Fruit fly (Drosophila melanogaster) whole organism, pupa: Measurements from ENCODE around the gene CG13720.

ENCODE experiments used
- CG10348 ChIP-seq: fragments of 200-800 bp; sonication (Bioruptor generic); IDR thresholded peaks from 2 replicates; pipeline ENCODE4 v1.3.6; 2022; ENCODE audit warnings: missing biosample characterization, missing genetic modification characterization
- CG12605 ChIP-seq: fragments of 200-800 bp; sonication (Bioruptor generic); IDR thresholded peaks from 2 replicates; pipeline ENCODE4 v1.3.6; 2022; ENCODE audit warnings: missing biosample characterization, missing genetic modification characterization
- CG13204 ChIP-seq: fragments of 200-800 bp; sonication (Bioruptor generic); optimal IDR thresholded peaks from 2 replicates; lab custom pipeline; 2018; ENCODE audit warnings: missing biosample characterization, mild to moderate bottlenecking, missing genetic modification characterization, moderate library complexity
- CG14655 ChIP-seq: fragments of 200-800 bp; sonication (Bioruptor generic); optimal IDR thresholded peaks from 3 replicates; lab custom pipeline; 2017; ENCODE audit warnings: mild to moderate bottlenecking, missing biosample characterization, missing genetic modification reagents, missing genetic modification characterization
- CG15710 ChIP-seq: fragments of 200-800 bp; sonication (Bioruptor generic); optimal IDR thresholded peaks from 2 replicates; lab custom pipeline; 2018; ENCODE audit warnings: missing biosample characterization, mild to moderate bottlenecking, missing genetic modification characterization, moderate library complexity
- CG17806 ChIP-seq: fragments of 200-800 bp; sonication (Bioruptor generic); optimal IDR thresholded peaks from 2 replicates; lab custom pipeline; 2018; ENCODE audit warnings: missing biosample characterization, mild to moderate bottlenecking, missing genetic modification characterization, moderate library complexity
- CG32121 ChIP-seq: fragments of 200-800 bp; sonication (Bioruptor generic); IDR thresholded peaks from 2 replicates; pipeline ENCODE4 v1.3.6; 2022; ENCODE audit warnings: missing biosample characterization, missing genetic modification characterization
- CG34367 ChIP-seq: fragments of 200-800 bp; sonication (Bioruptor generic); optimal IDR thresholded peaks from 2 replicates; lab custom pipeline; 2018; ENCODE audit warnings: missing biosample characterization, mild to moderate bottlenecking, missing genetic modification characterization
- CG4496 ChIP-seq: fragments of 200-800 bp; sonication (Bioruptor generic); IDR thresholded peaks from 3 replicates; pipeline ENCODE4 v1.3.6; 2022; ENCODE audit warnings: missing biosample characterization, missing genetic modification characterization
- CG8159 ChIP-seq: fragments of 200-800 bp; sonication (Bioruptor generic); optimal IDR thresholded peaks from 3 replicates; lab custom pipeline; 2018; ENCODE audit warnings: missing biosample characterization, mild to moderate bottlenecking, missing genetic modification characterization, moderate library complexity
- CG8301 ChIP-seq: fragments of 200-800 bp; sonication (Bioruptor generic); optimal IDR thresholded peaks from 2 replicates; lab custom pipeline; 2018; ENCODE audit warnings: missing biosample characterization, mild to moderate bottlenecking, missing genetic modification characterization
- CG9948 ChIP-seq: fragments of 200-800 bp; sonication (Bioruptor generic); optimal IDR thresholded peaks from 2 replicates; lab custom pipeline; 2018; ENCODE audit warnings: missing biosample characterization, mild to moderate bottlenecking, missing genetic modification characterization, moderate library complexity
- D1 ChIP-seq: fragments of 200-800 bp; sonication (Bioruptor generic); optimal IDR thresholded peaks from 2 replicates; lab custom pipeline; 2018; ENCODE audit warnings: missing biosample characterization, mild to moderate bottlenecking, missing genetic modification characterization, moderate library complexity
- EcR ChIP-seq: fragments of 200-800 bp; sonication (Bioruptor generic); optimal IDR thresholded peaks from 3 replicates; lab custom pipeline; 2019; ENCODE audit warnings: missing biosample characterization, missing genetic modification characterization, mild to moderate bottlenecking, moderate library complexity, missing genetic modification reagents
- Ets98B ChIP-seq: fragments of 200-800 bp; sonication (Bioruptor generic); IDR thresholded peaks from 2 replicates; pipeline ENCODE4 v1.3.6; 2022; ENCODE audit warnings: missing biosample characterization, missing genetic modification characterization
- Pif1A ChIP-seq: fragments of 200-800 bp; sonication (Bioruptor generic); optimal IDR thresholded peaks from 3 replicates; lab custom pipeline; 2016; ENCODE audit warnings: missing biosample characterization, missing genetic modification characterization
- Pif1B ChIP-seq: fragments of 200-800 bp; sonication (Bioruptor generic); optimal IDR thresholded peaks from 3 replicates; lab custom pipeline; 2016; ENCODE audit warnings: missing biosample characterization, missing genetic modification characterization
- Snoo ChIP-seq: fragments of 200-800 bp; sonication (Bioruptor generic); optimal IDR thresholded peaks from 3 replicates; lab custom pipeline; 2017; ENCODE audit warnings: missing biosample characterization, mild to moderate bottlenecking, missing genetic modification characterization, inconsistent platforms
- fd96Ca ChIP-seq: fragments of 200-800 bp; sonication (Bioruptor generic); IDR thresholded peaks from 3 replicates; pipeline ENCODE4 v1.3.6; 2022; ENCODE audit warnings: missing biosample characterization, missing genetic modification characterization
- gl ChIP-seq: fragments of 200-800 bp; sonication (Bioruptor generic); optimal IDR thresholded peaks from 2 replicates; lab custom pipeline; 2018; ENCODE audit warnings: missing biosample characterization, mild to moderate bottlenecking, missing genetic modification characterization
- rn ChIP-seq: fragments of 200-800 bp; sonication (Bioruptor generic); IDR thresholded peaks from 2 replicates; pipeline ENCODE4 v1.3.6; 2022; ENCODE audit warnings: missing biosample characterization, missing genetic modification characterization

The CG13720 gene

dm6 chr3L:4541070-4541469 lies 40.8 kb upstream of the CG13720 start, which contains the start of gene CG32243:
CG32243 (minus strand) TSS chr3L:4541244.
- no peak for TF ChIP-seq Snoo (tag; lab: Kevin White, UChicago)
- TF ChIP-seq Ets98B = no peak
- TF ChIP-seq CG8301 = no peak
- no peak for TF ChIP-seq EcR (GFP tag; lab: Kevin White, UChicago)
- TF ChIP-seq CG4496 (GFP tag; lab: Robert Waterston, UW) = no peak
- TF ChIP-seq gl (tag; lab: Kevin White, UChicago) = no peak
- TF ChIP-seq CG13204 (GFP tag; lab: Kevin White, UChicago) = no peak
- TF ChIP-seq fd96Ca = no peak
- TF ChIP-seq CG14655 (GFP tag; lab: Kevin White, UChicago) = no peak
- TF ChIP-seq CG32121 (GFP tag; lab: Robert Waterston, UW) = no peak
- no peak for TF ChIP-seq CG9948 (tag; lab: Kevin White, UChicago)
- TF ChIP-seq CG12605 (GFP tag; lab: Robert Waterston, UW) = no peak
- TF ChIP-seq D1 (tag; lab: Kevin White, UChicago) = no peak
- no peak for TF ChIP-seq Pif1B (GFP tag; lab: Kevin White, UChicago)
- TF ChIP-seq rn = no peak
- no peak for TF ChIP-seq CG8159
- no peak for TF ChIP-seq CG17806

DNA sequence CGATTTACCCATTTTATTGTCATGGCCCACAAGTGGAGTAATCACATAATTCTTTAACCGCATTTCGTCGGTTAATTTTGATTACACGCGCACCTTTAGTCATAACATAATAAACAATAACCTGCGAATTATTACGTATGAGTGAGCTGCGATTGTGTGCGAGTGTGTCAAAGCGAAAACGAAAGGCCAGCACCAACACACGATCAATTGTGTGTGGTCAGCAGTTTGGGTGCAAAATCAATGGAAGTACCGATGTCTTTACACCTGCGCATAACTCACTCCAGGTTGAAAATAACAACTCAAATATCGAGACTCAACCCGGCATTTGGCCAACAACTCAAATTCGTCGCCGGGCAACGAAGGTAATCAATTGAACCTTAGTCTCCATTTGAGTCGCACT lies 34.2 kb upstream of the CG13720 start:
- no peak for TF ChIP-seq Snoo (tag; lab: Kevin White, UChicago)
- no peak for TF ChIP-seq gl (tag; lab: Kevin White, UChicago)
- no peak for TF ChIP-seq CG15710 (tag; lab: Kevin White, UChicago)
- no peak for TF ChIP-seq rn
- no peak for TF ChIP-seq Pif1A (GFP tag; lab: Kevin White, UChicago)
- TF ChIP-seq Ets98B = no peak
- no peak for TF ChIP-seq CG34367 (tag; lab: Kevin White, UChicago)
- TF ChIP-seq fd96Ca = no peak
- no peak for TF ChIP-seq CG4496 (GFP tag; lab: Robert Waterston, UW)
- TF ChIP-seq CG17806 = no peak
- TF ChIP-seq CG32121 (GFP tag; lab: Robert Waterston, UW) = no peak
- TF ChIP-seq, all 21 proteins: peak for 0

DNA sequence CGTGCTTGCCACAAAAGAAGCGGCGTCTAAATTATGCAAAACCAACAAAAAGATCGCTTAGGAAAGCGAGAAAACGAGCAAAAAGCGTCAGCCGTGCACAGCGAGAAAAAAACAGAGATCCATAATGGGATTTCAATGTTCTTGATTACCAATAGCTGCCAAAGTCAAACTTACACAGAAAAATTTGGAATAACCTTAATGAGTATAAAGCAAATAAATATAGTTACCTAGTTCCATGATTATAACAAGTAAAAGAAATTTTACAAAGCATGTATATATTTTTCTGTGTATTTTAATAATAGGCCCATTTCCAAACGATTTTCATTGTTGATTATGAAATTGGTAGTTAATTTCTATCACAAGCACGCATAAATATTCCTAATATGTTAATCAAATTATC lies 33.6 kb upstream of the CG13720 start:
- no peak for TF ChIP-seq Ets98B
- TF ChIP-seq CG32121 (GFP tag; lab: Robert Waterston, UW) = no peak
- no peak for TF ChIP-seq CG8301
- no peak for TF ChIP-seq CG8159
- no peak for TF ChIP-seq Snoo (tag; lab: Kevin White, UChicago)
- no peak for TF ChIP-seq CG14655 (GFP tag; lab: Kevin White, UChicago)
- no peak for TF ChIP-seq CG34367 (tag; lab: Kevin White, UChicago)
- no peak for TF ChIP-seq CG12605 (GFP tag; lab: Robert Waterston, UW)
- no peak for TF ChIP-seq CG17806
- TF ChIP-seq rn = no peak
- no peak for TF ChIP-seq fd96Ca
- no peak for TF ChIP-seq gl (tag; lab: Kevin White, UChicago)
- no peak for TF ChIP-seq CG15710 (tag; lab: Kevin White, UChicago)
- TF ChIP-seq CG10348 (GFP tag; lab: Robert Waterston, UW) = no peak
- no peak for TF ChIP-seq CG13204 (GFP tag; lab: Kevin White, UChicago)
- TF ChIP-seq EcR (GFP tag; lab: Kevin White, UChicago) = no peak
- TF ChIP-seq D1 (tag; lab: Kevin White, UChicago) = no peak
- no peak for TF ChIP-seq Pif1A (GFP tag; lab: Kevin White, UChicago)
- TF ChIP-seq Pif1B (GFP tag; lab: Kevin White, UChicago) = no peak

DNA sequence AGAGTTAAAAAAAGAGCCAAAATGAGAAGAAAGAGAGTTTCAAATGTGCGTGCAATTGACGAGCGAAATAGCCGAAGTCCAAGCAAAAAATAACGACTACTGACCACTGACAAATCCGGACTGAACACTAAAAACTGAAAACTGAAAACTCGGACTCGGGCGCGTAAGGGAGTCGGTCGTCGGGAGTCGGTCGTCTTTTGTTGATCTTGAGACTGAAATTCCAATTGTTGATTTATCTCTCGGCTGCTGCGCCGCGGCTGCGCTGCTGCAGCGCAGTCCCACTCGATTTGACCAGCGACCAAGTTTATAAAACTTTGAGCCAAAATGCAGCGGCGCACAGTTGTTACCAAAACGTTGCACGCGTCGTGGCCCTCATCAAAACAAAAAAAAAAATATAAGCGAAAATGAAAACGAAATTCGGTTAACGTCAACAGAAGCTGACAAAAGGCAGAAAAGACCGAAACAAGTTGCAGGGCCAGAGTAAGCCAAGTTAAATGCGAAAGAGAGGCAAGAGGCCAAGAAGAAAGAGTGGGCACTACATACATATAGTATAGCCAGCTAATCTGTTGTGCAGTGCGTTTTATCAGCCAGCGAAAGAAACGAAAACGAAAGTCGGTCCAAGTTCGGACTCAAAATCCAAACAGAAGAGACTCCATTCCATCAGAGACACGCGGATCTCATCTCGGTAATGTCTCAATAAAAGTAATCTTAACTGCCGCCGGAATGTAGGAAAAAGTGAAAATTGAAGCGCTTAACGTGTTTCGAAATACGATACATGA lies 32.7 kb upstream of the CG13720 start, which contains the start of gene CG11353:
Gene CG11353, plus strand, starts transcription at position 330 of the 779 bp plus-strand sequence.
- TF ChIP-seq fd96Ca (no peak), CG17806 (no peak), CG15710 (tag; lab: Kevin White, UChicago) (no peak), Pif1B (GFP tag; lab: Kevin White, UChicago) (no peak), CG10348 (GFP tag; lab: Robert Waterston, UW) (no peak), D1 (tag; lab: Kevin White, UChicago) (no peak), Snoo (tag; lab: Kevin White, UChicago) (no peak), CG32121 (GFP tag; lab: Robert Waterston, UW) (no peak), CG4496 (GFP tag; lab: Robert Waterston, UW) (no peak)
- TF ChIP-seq, all 21 proteins: peak for 0

dm6 chr3L:4531941-4532478 lies 31.7 kb upstream of the CG13720 start, which contains the start of gene Tie:
Tie (minus strand) TSS chr3L:4532145.
- TF ChIP-seq EcR (GFP tag; lab: Kevin White, UChicago) (peak; percentile 31), CG15710 (tag; lab: Kevin White, UChicago) (no peak), CG14655 (GFP tag; lab: Kevin White, UChicago) (no peak), CG4496 (GFP tag; lab: Robert Waterston, UW) (peak; percentile 51; the same call in 2 of the 3 replicates), Ets98B (peak; percentile 43; the same call in 1 of the 2 replicates), rn (no peak), CG12605 (GFP tag; lab: Robert Waterston, UW) (peak; percentile 34; the same call in 1 of the 2 replicates)

DNA sequence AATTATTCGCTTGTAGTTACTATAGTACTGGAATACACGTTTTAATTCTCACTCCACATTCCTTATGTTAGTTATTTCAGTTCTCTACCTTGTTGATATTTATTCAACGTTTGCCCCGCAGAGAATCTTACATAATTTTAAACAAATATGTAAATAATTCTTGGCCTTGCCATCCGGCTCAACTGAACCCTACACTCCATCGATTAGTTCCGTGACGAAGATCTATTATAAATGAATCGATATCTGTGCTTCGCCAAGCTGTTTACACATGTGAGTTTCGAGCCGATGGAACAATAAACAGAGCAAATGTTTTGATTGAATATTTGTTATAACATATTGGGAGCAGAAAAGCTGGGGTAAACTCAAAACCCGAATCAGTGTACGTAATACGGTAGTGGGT lies 21.5 kb upstream of the CG13720 start:
- TF ChIP-seq CG12605 (GFP tag; lab: Robert Waterston, UW) = no peak
- no peak for TF ChIP-seq rn
- no peak for TF ChIP-seq CG4496 (GFP tag; lab: Robert Waterston, UW)
- no peak for TF ChIP-seq Pif1A (GFP tag; lab: Kevin White, UChicago)
- no peak for TF ChIP-seq CG10348 (GFP tag; lab: Robert Waterston, UW)
- no peak for TF ChIP-seq fd96Ca
- no peak for TF ChIP-seq gl (tag; lab: Kevin White, UChicago)
- no peak for TF ChIP-seq CG32121 (GFP tag; lab: Robert Waterston, UW)
- TF ChIP-seq CG9948 (tag; lab: Kevin White, UChicago) = no peak
- TF ChIP-seq CG8159 = no peak
- TF ChIP-seq Pif1B (GFP tag; lab: Kevin White, UChicago) = no peak
- no peak for TF ChIP-seq CG15710 (tag; lab: Kevin White, UChicago)
- TF ChIP-seq CG17806 = no peak
- TF ChIP-seq Snoo (tag; lab: Kevin White, UChicago) = no peak
- no peak for TF ChIP-seq D1 (tag; lab: Kevin White, UChicago)
- TF ChIP-seq CG14655 (GFP tag; lab: Kevin White, UChicago) = no peak
